Fruit fly (Drosophila melanogaster) S2 (cell line): ENCODE results near the gene CG3078.

ENCODE experiments used
- CG8478 ChIP-seq: fragments of >200 bp; optimal IDR thresholded peaks from 2 replicates; lab custom pipeline; 2018
- CTCF ChIP-seq, 2 experiments: fragments of >200 bp; optimal IDR thresholded peaks; 2 replicates each; lab custom pipeline; 2018

- TF ChIP-seq CTCF (optimal IDR thresholded peaks at IDR 0.05; lab: Kevin White, UChicago) (no peak), CG8478 (no peak)
These were observed 46.6 kb upstream of the CG3078 start for dm6 chrX:2306307-2306706.
